Worm (Caenorhabditis elegans) whole organism, L4 larva: Measurements from ENCODE around the gene arrd-28.

ENCODE experiments used
- D1046.2 ChIP-seq: fragments of 200-800 bp; sonication (Bioruptor generic); IDR thresholded peaks from 2 replicates; pipeline ENCODE4 v1.3.6; 2022; ENCODE audit warnings: missing genetic modification characterization, missing compliant biosample characterization
- F10B5.3 ChIP-seq: sonication (generic microtip); optimal IDR thresholded peaks from 2 replicates; lab custom pipeline; 2016; ENCODE audit warnings: mild to moderate bottlenecking, missing genetic modification characterization, missing compliant biosample characterization
- F37D6.2 ChIP-seq: sonication (generic microtip); optimal IDR thresholded peaks from 2 replicates; lab custom pipeline; 2016; ENCODE audit warnings: mild to moderate bottlenecking, missing genetic modification characterization, missing compliant biosample characterization
- F44E2.7 ChIP-seq: fragments of 200-800 bp; sonication (Bioruptor generic); IDR thresholded peaks from 2 replicates; pipeline ENCODE4 v2.1.2; 2022; ENCODE audit warnings: missing genetic modification characterization, missing compliant biosample characterization
- T20F7.1 ChIP-seq: fragments of 200-800 bp; sonication (Bioruptor generic); optimal IDR thresholded peaks from 2 replicates; lab custom pipeline; 2018; ENCODE audit warnings: mild to moderate bottlenecking, missing genetic modification characterization, missing compliant biosample characterization
- Y5F2A.4 ChIP-seq: fragments of 200-800 bp; sonication (Bioruptor generic); optimal IDR thresholded peaks from 2 replicates; lab custom pipeline; 2018; ENCODE audit warnings: mild to moderate bottlenecking, missing genetic modification characterization, missing compliant biosample characterization
- Y75B8A.6 ChIP-seq: fragments of 200-800 bp; sonication (Bioruptor generic); IDR thresholded peaks from 2 replicates; pipeline ENCODE4 v1.3.6; 2022; ENCODE audit warnings: missing genetic modification reagents, missing genetic modification characterization, missing compliant biosample characterization
- arid-1 ChIP-seq: fragments of 200-800 bp; sonication (Bioruptor generic); conservative IDR thresholded peaks from 2 replicates; pipeline ENCODE4 v1.3.6; 2022; ENCODE audit warnings: missing genetic modification reagents, missing genetic modification characterization, missing compliant biosample characterization
- ceh-20 ChIP-seq: fragments of 200-800 bp; sonication (Bioruptor generic); IDR thresholded peaks from 2 replicates; pipeline ENCODE4 v1.3.6; 2022; ENCODE audit warnings: missing genetic modification reagents, missing genetic modification characterization, missing compliant biosample characterization
- ceh-32 ChIP-seq: sonication (generic microtip); optimal IDR thresholded peaks from 2 replicates; lab custom pipeline; 2016; ENCODE audit warnings: mild to moderate bottlenecking, missing genetic modification characterization, missing compliant biosample characterization; ENCODE audit not compliant: poor library complexity
- ceh-44 ChIP-seq: fragments of 200-800 bp; sonication (Bioruptor generic); IDR thresholded peaks from 2 replicates; pipeline ENCODE4 v1.3.6; 2022; ENCODE audit warnings: missing genetic modification reagents, missing genetic modification characterization, missing compliant biosample characterization
- ceh-62 ChIP-seq: sonication (generic microtip); optimal IDR thresholded peaks from 2 replicates; lab custom pipeline; 2017; ENCODE audit warnings: missing biosample characterization, missing genetic modification characterization
- ceh-82 ChIP-seq: sonication (generic microtip); optimal IDR thresholded peaks from 2 replicates; lab custom pipeline; 2017; ENCODE audit warnings: missing biosample characterization, missing genetic modification characterization
- ces-1 ChIP-seq: fragments of 150-350 bp; sonication (generic microtip); optimal IDR thresholded peaks from 4 replicates; lab custom pipeline; 2014; ENCODE audit warnings: missing biosample characterization, missing genetic modification reagents, missing genetic modification characterization
- daf-16 ChIP-seq, 3 experiments: sonication (generic microtip); optimal IDR thresholded peaks; 2 replicates each; lab custom pipeline; 2016 to 2017; ENCODE audit warnings: missing genetic modification characterization in 3 of 3, missing genetic modification reagents in 3 of 3, mild to moderate bottlenecking in 2 of 3, missing compliant biosample characterization in 2 of 3, missing biosample characterization in 1 of 3, moderate library complexity in 1 of 3
- daf-19 ChIP-seq: fragments of 200-800 bp; sonication (Bioruptor generic); conservative IDR thresholded peaks from 2 replicates; pipeline ENCODE4 v1.3.6; 2022; ENCODE audit warnings: missing genetic modification characterization, missing compliant biosample characterization
- dmd-9 ChIP-seq: fragments of 200-800 bp; sonication (Bioruptor generic); IDR thresholded peaks from 2 replicates; pipeline ENCODE4 v1.3.6; 2022; ENCODE audit warnings: missing genetic modification reagents, missing genetic modification characterization, missing compliant biosample characterization
- dpl-1 ChIP-seq: fragments of 150-350 bp; optimal IDR thresholded peaks from 2 replicates; lab custom pipeline; 2014; ENCODE audit warnings: missing biosample characterization, missing genetic modification reagents, missing genetic modification characterization
- egl-43 ChIP-seq: fragments of 200-800 bp; sonication (Bioruptor generic); IDR thresholded peaks from 2 replicates; pipeline ENCODE4 v1.3.6; 2022; ENCODE audit warnings: missing genetic modification reagents, missing genetic modification characterization, missing compliant biosample characterization
- fos-1 ChIP-seq: fragments of 150-350 bp; optimal IDR thresholded peaks from 2 replicates; lab custom pipeline; 2014; ENCODE audit warnings: missing biosample characterization, missing genetic modification characterization
- hlh-11 ChIP-seq: fragments of 200-800 bp; sonication (Bioruptor generic); optimal IDR thresholded peaks from 2 replicates; lab custom pipeline; 2018; ENCODE audit warnings: mild to moderate bottlenecking, missing genetic modification characterization, missing compliant biosample characterization
- hmg-1.1 ChIP-seq: fragments of 200-800 bp; sonication (Bioruptor generic); IDR thresholded peaks from 2 replicates; pipeline ENCODE4 v1.3.6; 2022; ENCODE audit warnings: missing genetic modification reagents, missing genetic modification characterization, missing compliant biosample characterization
- jun-1 ChIP-seq: fragments of 150-350 bp; optimal IDR thresholded peaks from 2 replicates; lab custom pipeline; 2014; ENCODE audit warnings: missing biosample characterization, missing genetic modification reagents, missing genetic modification characterization
- lim-7 ChIP-seq: fragments of 200-800 bp; sonication (Bioruptor generic); IDR thresholded peaks from 2 replicates; pipeline ENCODE4 v1.3.6; 2022; ENCODE audit warnings: missing genetic modification characterization, missing compliant biosample characterization
- lin-1 ChIP-seq: fragments of 200-800 bp; sonication (Bioruptor generic); IDR thresholded peaks from 2 replicates; pipeline ENCODE4 v1.3.6; 2022; ENCODE audit warnings: missing genetic modification reagents, missing genetic modification characterization, missing compliant biosample characterization
- lin-13 ChIP-seq: fragments of 150-350 bp; optimal IDR thresholded peaks from 2 replicates; lab custom pipeline; 2014; ENCODE audit warnings: missing biosample characterization, missing genetic modification reagents, missing genetic modification characterization
- lin-15B ChIP-seq: fragments of 150-350 bp; sonication (generic microtip); optimal IDR thresholded peaks from 3 replicates; lab custom pipeline; 2014; ENCODE audit warnings: missing biosample characterization, missing genetic modification characterization
- lin-29 ChIP-seq: fragments of 200-800 bp; sonication (Bioruptor generic); IDR thresholded peaks from 2 replicates; pipeline ENCODE4 v1.3.6; 2022; ENCODE audit warnings: missing genetic modification reagents, missing genetic modification characterization, missing compliant biosample characterization
- lin-38 ChIP-seq: fragments of 200-800 bp; sonication (Bioruptor generic); IDR thresholded peaks from 2 replicates; pipeline ENCODE4 v1.3.6; 2022; ENCODE audit warnings: missing genetic modification reagents, missing genetic modification characterization, missing compliant biosample characterization
- madf-5 ChIP-seq, 2 experiments: fragments of 200-800 bp; sonication (Bioruptor generic); IDR thresholded peaks; 2 replicates each; pipeline ENCODE4 v1.3.6; 2022; ENCODE audit warnings: missing compliant biosample characterization in 2 of 2, missing genetic modification characterization in 2 of 2
- mdl-1 ChIP-seq, 2 experiments: fragments of 150-350 bp in 1 of 2; sonication (generic microtip) in 1 of 2; optimal IDR thresholded peaks; 2 replicates each; lab custom pipeline; 2014 to 2017; ENCODE audit warnings: missing biosample characterization in 2 of 2, missing genetic modification characterization in 2 of 2
- mdt-29 ChIP-seq: fragments of 200-800 bp; sonication (Bioruptor generic); IDR thresholded peaks from 2 replicates; pipeline ENCODE4 v1.3.6; 2022; ENCODE audit warnings: missing genetic modification reagents, missing genetic modification characterization, missing compliant biosample characterization
- mep-1 ChIP-seq: fragments of 150-350 bp; sonication (generic microtip); optimal IDR thresholded peaks from 3 replicates; lab custom pipeline; 2014; ENCODE audit warnings: missing biosample characterization, missing genetic modification characterization
- mxl-2 ChIP-seq: fragments of 200-800 bp; sonication (Bioruptor generic); conservative IDR thresholded peaks from 2 replicates; pipeline ENCODE4 v1.3.6; 2022; ENCODE audit warnings: missing genetic modification reagents, missing genetic modification characterization, missing compliant biosample characterization
- mxl-3 ChIP-seq: fragments of 200-800 bp; sonication (Bioruptor generic); optimal IDR thresholded peaks from 2 replicates; lab custom pipeline; 2018; ENCODE audit warnings: mild to moderate bottlenecking, missing genetic modification characterization, missing compliant biosample characterization
- nhr-102 ChIP-seq: sonication (generic microtip); optimal IDR thresholded peaks from 2 replicates; lab custom pipeline; 2016; ENCODE audit warnings: mild to moderate bottlenecking, missing genetic modification characterization, moderate library complexity, missing compliant biosample characterization
- nhr-11 ChIP-seq: fragments of 150-350 bp; optimal IDR thresholded peaks from 2 replicates; lab custom pipeline; 2014; ENCODE audit warnings: missing biosample characterization, missing genetic modification characterization
- nhr-42 ChIP-seq: fragments of 200-800 bp; sonication (Bioruptor generic); IDR thresholded peaks from 2 replicates; pipeline ENCODE4 v1.3.6; 2022; ENCODE audit warnings: missing genetic modification characterization, missing compliant biosample characterization
- nhr-77 ChIP-seq: fragments of 150-350 bp; optimal IDR thresholded peaks from 2 replicates; lab custom pipeline; 2014; ENCODE audit warnings: missing biosample characterization, missing genetic modification characterization
- rbr-2 ChIP-seq: sonication (generic microtip); optimal IDR thresholded peaks from 2 replicates; lab custom pipeline; 2016; ENCODE audit warnings: missing genotype, missing genetic modification characterization, missing compliant biosample characterization
- sdz-12 ChIP-seq: fragments of 200-800 bp; sonication (Bioruptor generic); optimal IDR thresholded peaks from 2 replicates; lab custom pipeline; 2018; ENCODE audit warnings: mild to moderate bottlenecking, missing genetic modification characterization, missing compliant biosample characterization
- set-16 ChIP-seq: fragments of 200-800 bp; sonication (Bioruptor generic); IDR thresholded peaks from 2 replicates; pipeline ENCODE4 v1.3.6; 2022; ENCODE audit warnings: missing genetic modification reagents, missing genetic modification characterization, missing compliant biosample characterization
- tag-97 ChIP-seq: fragments of 200-800 bp; sonication (Bioruptor generic); IDR thresholded peaks from 2 replicates; pipeline ENCODE4 v1.3.6; 2022; ENCODE audit warnings: missing genetic modification characterization, missing compliant biosample characterization
- unc-130 ChIP-seq: sonication (generic microtip); optimal IDR thresholded peaks from 2 replicates; lab custom pipeline; 2016; ENCODE audit warnings: missing genetic modification reagents, missing genetic modification characterization, missing compliant biosample characterization
- unc-39 ChIP-seq: sonication (generic microtip); optimal IDR thresholded peaks from 2 replicates; lab custom pipeline; 2017; ENCODE audit warnings: missing biosample characterization, missing genetic modification characterization
- vab-7 ChIP-seq: fragments of 200-800 bp; sonication (Bioruptor generic); IDR thresholded peaks from 2 replicates; pipeline ENCODE4 v1.3.6; 2022; ENCODE audit warnings: missing genetic modification reagents, missing genetic modification characterization, missing compliant biosample characterization
- zfp-2 ChIP-seq: sonication (generic microtip); optimal IDR thresholded peaks from 2 replicates; lab custom pipeline; 2016; ENCODE audit warnings: mild to moderate bottlenecking, missing genetic modification characterization, missing compliant biosample characterization
- zfp-3 ChIP-seq: fragments of 200-800 bp; sonication (Bioruptor generic); conservative IDR thresholded peaks from 2 replicates; pipeline ENCODE4 v1.3.6; 2022; ENCODE audit warnings: missing genetic modification reagents, missing genetic modification characterization, missing compliant biosample characterization
- ztf-7 ChIP-seq: fragments of 150-350 bp; optimal IDR thresholded peaks from 2 replicates; lab custom pipeline; 2014; ENCODE audit warnings: missing biosample characterization, missing genetic modification characterization

The arrd-28 gene

ce11 chrX:10218779-10219178 lies 35.0 kb downstream of the arrd-28 start, which contains the start of gene F44A6.5 (continued):
- 0 out of 2 replicates have a peak, but pooled peaks have one; percentile 1 for TF ChIP-seq nhr-42
- peak; percentile 20 for TF ChIP-seq mxl-3 (GFP tag; lab: Kevin White, UChicago)
- TF ChIP-seq dmd-9 (GFP tag; lab: Robert Waterston, UW): no peak
- TF ChIP-seq vab-7 (GFP tag; lab: Robert Waterston, UW): no peak
- no peak for TF ChIP-seq lim-7 (GFP tag; lab: Robert Waterston, UW)
- TF ChIP-seq mdl-1 (tag; optimal IDR thresholded peaks at IDR 0.05; lab: Kevin White, UChicago): peak in 1 of 2 experiments; percentile 85
- TF ChIP-seq hmg-1.1: no peak
- TF ChIP-seq tag-97 (GFP tag; lab: Robert Waterston, UW): no peak
- TF ChIP-seq zfp-2 (tag; lab: Kevin White, UChicago): no peak
- TF ChIP-seq lin-29 (GFP tag; lab: Robert Waterston, UW): no peak
- peak; percentile 20 for TF ChIP-seq ztf-7 (tag; lab: Kevin White, UChicago)
- TF ChIP-seq ceh-62 (tag; lab: Kevin White, UChicago): no peak
- peak; percentile 57 for TF ChIP-seq nhr-102 (tag; lab: Kevin White, UChicago)
- peak; percentile 70 for TF ChIP-seq mep-1 (tag; lab: Kevin White, UChicago)
- peak; percentile 86 for TF ChIP-seq hlh-11 (tag; lab: Kevin White, UChicago)
- no peak for TF ChIP-seq daf-16 (GFP tag; optimal IDR thresholded peaks at IDR 0.05; lab: Kevin White, UChicago)
- peak; percentile 90 for TF ChIP-seq daf-16 (tag; optimal IDR thresholded peaks at IDR 0.05; lab: Kevin White, UChicago)
- TF ChIP-seq F37D6.2: no peak
- TF ChIP-seq nhr-11 (tag; lab: Kevin White, UChicago): peak; percentile 40
- TF ChIP-seq zfp-3 (GFP tag; lab: Robert Waterston, UW): no peak
- no peak for TF ChIP-seq Y75B8A.6 (GFP tag; lab: Robert Waterston, UW)
- TF ChIP-seq rbr-2 (tag; lab: Kevin White, UChicago): no peak
- no peak for TF ChIP-seq nhr-77 (tag; lab: Kevin White, UChicago)
- no peak for TF ChIP-seq lin-1
- no peak for TF ChIP-seq daf-19
- TF ChIP-seq fos-1 (tag; lab: Kevin White, UChicago): no peak
- no peak for TF ChIP-seq jun-1 (tag; lab: Kevin White, UChicago)
- no peak for TF ChIP-seq ceh-44
- TF ChIP-seq lin-38: no peak
- TF ChIP-seq D1046.2 (GFP tag; lab: Robert Waterston, UW): no peak
- no peak for TF ChIP-seq ceh-82 (tag; lab: Kevin White, UChicago)
- TF ChIP-seq mxl-2: no peak
- no peak for TF ChIP-seq unc-130
- TF ChIP-seq lin-15B (tag; lab: Kevin White, UChicago): no peak
- TF ChIP-seq sdz-12 (GFP tag; lab: Kevin White, UChicago): no peak
- TF ChIP-seq egl-43 (GFP tag; lab: Robert Waterston, UW): no peak
- TF ChIP-seq T20F7.1 (GFP tag; lab: Kevin White, UChicago): peak; percentile 41
- 0 out of 2 replicates have a peak, but pooled peaks have one; percentile 33 for TF ChIP-seq mdt-29
- TF ChIP-seq lin-13 (GFP tag; lab: Kevin White, UChicago): no peak
- TF ChIP-seq F44E2.7: no peak
- no peak for TF ChIP-seq arid-1 (GFP tag; lab: Robert Waterston, UW)
- no peak for TF ChIP-seq ceh-32 (tag; lab: Kevin White, UChicago)

ce11 chrX:10219184-10219705 lies 35.5 kb downstream of the arrd-28 start:
- TF ChIP-seq nhr-102 (tag; lab: Kevin White, UChicago): no peak
- no peak for TF ChIP-seq T20F7.1 (GFP tag; lab: Kevin White, UChicago)
- TF ChIP-seq hmg-1.1: no peak
- no peak for TF ChIP-seq lin-15B (tag; lab: Kevin White, UChicago)
- no peak for TF ChIP-seq dpl-1 (GFP tag; lab: Kevin White, UChicago)
- no peak for TF ChIP-seq F10B5.3 (tag; lab: Kevin White, UChicago)
- no peak for TF ChIP-seq Y5F2A.4 (GFP tag; lab: Kevin White, UChicago)
- no peak for TF ChIP-seq ces-1 (GFP tag; lab: Kevin White, UChicago)
- TF ChIP-seq tag-97 (GFP tag; lab: Robert Waterston, UW): peak; percentile 70; the same call in 1 of the 2 replicates
- TF ChIP-seq unc-39 (tag; lab: Kevin White, UChicago): no peak
- TF ChIP-seq madf-5 (GFP tag; IDR thresholded peaks at IDR 0.05; lab: Robert Waterston, UW): no peak
- peak; percentile 22; the same call in 1 of the 2 replicates for TF ChIP-seq egl-43 (GFP tag; lab: Robert Waterston, UW)
- no peak for TF ChIP-seq ceh-20 (GFP tag; lab: Robert Waterston, UW)
- peak; percentile 41 for TF ChIP-seq set-16 (GFP tag; lab: Robert Waterston, UW)
- no peak for TF ChIP-seq ztf-7 (tag; lab: Kevin White, UChicago)
- TF ChIP-seq, all 104 proteins: peak for 3
